Worm (Caenorhabditis elegans): ENCODE data around the gene F41H8.1.

Gene F41H8.1

DNA sequence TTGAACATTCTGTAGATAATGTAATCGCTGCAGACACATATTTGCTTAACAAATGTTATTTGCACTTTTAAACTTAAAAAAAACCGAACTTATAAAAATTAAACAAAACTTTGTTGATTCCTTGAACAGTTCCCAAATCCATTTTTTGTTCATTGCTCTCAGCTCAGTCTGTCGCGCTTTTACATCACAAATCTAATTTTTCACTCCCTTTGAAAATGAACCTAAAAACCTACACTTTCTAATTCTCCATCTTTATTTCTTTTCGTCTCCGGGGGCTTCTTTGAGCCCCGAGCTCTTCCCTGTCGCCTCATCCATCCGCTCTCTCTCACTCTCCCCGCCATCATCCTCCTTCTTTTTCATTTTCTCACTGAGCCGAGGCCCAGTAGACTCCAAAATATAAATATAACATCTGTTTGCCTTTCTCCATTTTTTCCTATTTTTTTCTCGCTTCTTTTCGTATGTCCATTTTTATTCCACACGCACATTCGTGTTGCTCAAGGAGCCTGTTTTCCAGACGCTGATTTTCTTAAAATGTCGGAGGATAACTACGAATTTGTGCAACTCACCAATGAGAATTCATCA is 23.1 kb upstream of the F41H8.1 start, which contains the start of gene R13D11.4:
Gene R13D11.4, plus strand, starts transcription at position 532 of the 582 bp plus-strand sequence.
- TF ChIP-seq tbp1 (GFP tag; optimal IDR thresholded peaks at IDR 0.05): no peak

DNA sequence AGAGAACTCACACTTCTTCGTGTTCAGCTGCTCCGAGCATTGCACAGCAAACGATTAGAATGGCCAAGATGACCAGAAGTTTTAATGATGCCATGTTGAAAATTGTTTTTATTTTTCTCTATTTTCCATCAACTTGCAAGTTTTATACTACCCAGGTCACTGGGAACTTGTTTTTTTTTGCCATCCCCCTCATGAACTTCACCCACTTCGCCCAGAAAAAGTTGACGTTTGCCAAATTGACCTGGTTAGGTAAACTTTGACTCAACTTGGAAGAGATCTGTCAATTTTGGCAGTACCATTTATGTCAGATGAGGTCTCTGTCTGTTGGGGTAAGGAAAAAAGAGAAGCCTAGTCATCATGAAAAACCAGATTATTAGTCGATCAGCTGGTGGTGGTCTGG is 20.4 kb upstream of the F41H8.1 start, which contains the start of gene R13D11.10:
Gene R13D11.10, minus strand, starts transcription at position 101 of the 400 bp plus-strand sequence.
- no peak for TF ChIP-seq B0035.1 (tag; optimal IDR thresholded peaks at IDR 0.05)
- no peak for TF ChIP-seq F23B12.7 (tag; optimal IDR thresholded peaks at IDR 0.05; ENCODE audit: insufficient read depth)
- no peak for TF ChIP-seq Y53G8AR.9 (GFP tag; conservative IDR thresholded peaks at IDR 0.05)
- no peak for TF ChIP-seq mel-28 (tag; optimal IDR thresholded peaks at IDR 0.05; ENCODE audit: borderline replicate concordance)
- no peak for TF ChIP-seq die-1 (tag; optimal IDR thresholded peaks at IDR 0.05)
- TF ChIP-seq madf-3 (GFP tag; IDR thresholded peaks at IDR 0.05): no peak
- TF ChIP-seq F22D6.2 (tag; optimal IDR thresholded peaks at IDR 0.05): no peak
- no peak for TF ChIP-seq ama-1 (optimal IDR thresholded peaks at IDR 0.05)
- no peak for TF ChIP-seq ama-1 (GFP tag; optimal IDR thresholded peaks at IDR 0.05)
- no peak for TF ChIP-seq pbrm-1 (GFP tag; IDR thresholded peaks at IDR 0.05)

DNA sequence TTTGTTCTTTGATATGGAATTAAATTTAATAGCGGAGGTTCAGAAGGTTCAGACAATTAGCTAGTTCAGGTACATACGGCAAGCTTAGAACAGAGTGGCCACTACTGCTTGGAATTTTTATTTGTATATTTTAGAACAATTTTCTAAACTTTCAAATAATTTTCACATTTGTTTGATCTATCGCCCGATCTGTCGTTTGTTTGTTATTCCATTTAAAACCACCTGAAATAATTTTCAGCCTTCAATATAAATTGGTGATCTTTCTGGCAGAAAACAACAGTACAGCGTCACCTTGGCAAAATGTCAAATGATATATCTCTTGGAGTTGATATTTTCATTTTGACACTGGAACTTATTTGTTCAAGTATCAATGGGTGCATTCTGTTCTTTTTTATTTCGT is 18.8 kb upstream of the F41H8.1 start, which contains the start of gene R13D11.3:
Gene R13D11.3, plus strand, starts transcription at position 301 of the 400 bp plus-strand sequence.
- no peak for TF ChIP-seq F49E8.2 (tag; optimal IDR thresholded peaks at IDR 0.05; ENCODE audit: insufficient read depth)
- TF ChIP-seq atf-7 (tag; optimal IDR thresholded peaks at IDR 0.05): no peak
- TF ChIP-seq ztf-26 (tag; optimal IDR thresholded peaks at IDR 0.05): no peak
- TF ChIP-seq madf-6 (GFP tag; IDR thresholded peaks at IDR 0.05): no peak
- no peak for TF ChIP-seq ccch-3 (GFP tag; optimal IDR thresholded peaks at IDR 0.05)
- TF ChIP-seq mes-4 (tag; optimal IDR thresholded peaks at IDR 0.05): no peak
- no peak for TF ChIP-seq hlh-12 (tag; optimal IDR thresholded peaks at IDR 0.05)
- TF ChIP-seq attf-6 (GFP tag; IDR thresholded peaks at IDR 0.05): no peak
- no peak for TF ChIP-seq lin-40 (tag; optimal IDR thresholded peaks at IDR 0.05)
- TF ChIP-seq egrh-3 (GFP tag; IDR thresholded peaks at IDR 0.05): no peak
- TF ChIP-seq C17E4.6 (GFP tag; IDR thresholded peaks at IDR 0.05): no peak
- no peak for TF ChIP-seq ets-4 (GFP tag; optimal IDR thresholded peaks at IDR 0.05)
- no peak for TF ChIP-seq T26A5.8 (tag; optimal IDR thresholded peaks at IDR 0.05)
- no peak for TF ChIP-seq F55B11.4 (tag; optimal IDR thresholded peaks at IDR 0.05; ENCODE audit: borderline replicate concordance, insufficient read depth)
- TF ChIP-seq F37B4.10 (GFP tag; IDR thresholded peaks at IDR 0.05): no peak
- no peak for TF ChIP-seq snpc-4 (GFP tag; optimal IDR thresholded peaks at IDR 0.05)
- TF ChIP-seq snpc-4 (tag; optimal IDR thresholded peaks at IDR 0.05): no peak
- no peak for TF ChIP-seq unc-130 (GFP tag; optimal IDR thresholded peaks at IDR 0.05)
- no peak for TF ChIP-seq ama-1 (optimal IDR thresholded peaks at IDR 0.05)
- no peak for TF ChIP-seq ama-1 (GFP tag; optimal IDR thresholded peaks at IDR 0.05)

DNA sequence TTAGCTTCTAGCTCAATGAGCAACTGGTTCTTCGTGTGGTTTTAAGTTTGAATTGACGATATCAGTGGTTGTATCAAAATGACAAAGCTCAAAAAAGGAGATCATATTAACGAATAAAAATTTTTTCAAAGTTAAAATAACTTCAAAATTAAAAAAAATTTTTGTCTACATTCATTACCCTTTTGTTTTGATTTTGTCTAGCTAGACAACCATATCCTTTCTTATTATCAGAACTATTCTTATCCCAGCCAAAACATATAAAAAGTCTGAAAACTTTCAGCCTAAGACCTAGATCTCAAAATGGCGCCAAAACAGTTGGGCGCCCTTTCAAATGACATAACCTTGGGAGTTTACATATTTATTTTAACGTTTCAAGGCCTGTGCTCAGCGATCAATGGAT is 16.3 kb upstream of the F41H8.1 start, which contains the start of gene R13D11.1:
Gene R13D11.1, plus strand, starts transcription at position 301 of the 400 bp plus-strand sequence.
- TF ChIP-seq ceh-100 (GFP tag; IDR thresholded peaks at IDR 0.05) (no peak), lin-40 (tag; optimal IDR thresholded peaks at IDR 0.05) (no peak), F57C9.4 (tag; optimal IDR thresholded peaks at IDR 0.05) (no peak), tbx-9 (tag; optimal IDR thresholded peaks at IDR 0.05; ENCODE audit: borderline replicate concordance) (no peak), B0336.3 (GFP tag; IDR thresholded peaks at IDR 0.05) (no peak), egrh-3 (GFP tag; IDR thresholded peaks at IDR 0.05) (no peak), hrde-1 (tag; optimal IDR thresholded peaks at IDR 0.05; ENCODE audit: borderline replicate concordance) (no peak), tlf-1 (GFP tag; optimal IDR thresholded peaks at IDR 0.05) (no peak), madf-6 (GFP tag; IDR thresholded peaks at IDR 0.05) (no peak), rcor-1 (GFP tag; IDR thresholded peaks at IDR 0.05) (no peak), gei-17 (GFP tag; optimal IDR thresholded peaks at IDR 0.05) (no peak), let-607 (tag; optimal IDR thresholded peaks at IDR 0.05) (no peak)
